Worm (Caenorhabditis elegans): ENCODE results near the gene F54D5.5.

ce11 chrII:11582698-11583097 lies 15.9 kb upstream of the F54D5.5 start, which contains the start of gene ints-7:
- TF ChIP-seq unc-62 (GFP tag; optimal IDR thresholded peaks at IDR 0.05) = no peak
- TF ChIP-seq nhr-237 (tag; optimal IDR thresholded peaks at IDR 0.05) = no peak
- TF ChIP-seq fkh-10 (GFP tag; optimal IDR thresholded peaks at IDR 0.05) = no peak
- TF ChIP-seq isw-1 (GFP tag; IDR thresholded peaks at IDR 0.05) = no peak
- no peak for TF ChIP-seq sox-4 (tag; optimal IDR thresholded peaks at IDR 0.05)
- no peak for TF ChIP-seq efl-1 (optimal IDR thresholded peaks at IDR 0.05)
- no peak for TF ChIP-seq efl-1 (GFP tag; optimal IDR thresholded peaks at IDR 0.05 in 1 of 2)
- TF ChIP-seq unc-86 (tag; optimal IDR thresholded peaks at IDR 0.05) = no peak
- TF ChIP-seq unc-30 (tag; optimal IDR thresholded peaks at IDR 0.05) = no peak
- TF ChIP-seq ceh-90 (tag; optimal IDR thresholded peaks at IDR 0.05) = no peak
- no peak for TF ChIP-seq lin-13 (GFP tag; optimal IDR thresholded peaks at IDR 0.05)

Measured in whole organism, L1 larva.